Worm (Caenorhabditis elegans) whole organism, early embryonic: ENCODE data around the gene mcu-1.

Source experiments
- ama-1 ChIP-seq: fragments of 150-350 bp; optimal IDR thresholded peaks from 2 replicates; lab custom pipeline; 2014
- flt-1 ChIP-seq: fragments of 200-800 bp; sonication (Bioruptor generic); IDR thresholded peaks from 2 replicates; pipeline ENCODE4 v1.3.6; 2022; ENCODE audit warnings: missing genetic modification characterization, missing compliant biosample characterization
- hmbx-1 ChIP-seq: sonication (generic microtip); optimal IDR thresholded peaks from 2 replicates; lab custom pipeline; 2016; ENCODE audit warnings: mild to moderate bottlenecking, missing genetic modification characterization, missing compliant biosample characterization
- hmg-4 ChIP-seq: fragments of 200-800 bp; sonication (Bioruptor generic); optimal IDR thresholded peaks from 2 replicates; lab custom pipeline; 2018; ENCODE audit warnings: mild to moderate bottlenecking, missing genetic modification characterization, missing compliant biosample characterization
- sea-1 ChIP-seq: fragments of 200-800 bp; sonication (Bioruptor generic); conservative IDR thresholded peaks from 2 replicates; pipeline ENCODE4 v1.3.6; 2022; ENCODE audit warnings: missing genetic modification characterization, missing compliant biosample characterization
- tbx-37 ChIP-seq: fragments of 200-800 bp; sonication (Bioruptor generic); conservative IDR thresholded peaks from 2 replicates; pipeline ENCODE4 v1.3.6; 2022; ENCODE audit warnings: missing genetic modification reagents, missing genetic modification characterization, missing compliant biosample characterization

- TF ChIP-seq ama-1 (lab: Kevin White, UChicago) (no peak), tbx-37 (GFP tag; lab: Robert Waterston, UW) (no peak), sea-1 (GFP tag; lab: Robert Waterston, UW) (no peak), hmg-4 (GFP tag; lab: Kevin White, UChicago) (no peak), flt-1 (GFP tag; lab: Robert Waterston, UW) (no peak), hmbx-1 (tag; lab: Kevin White, UChicago) (no peak)
Measured at ce11 chrIV:5946602-5947444, 7.8 kb upstream of the mcu-1 start, which contains the start of gene inx-7.
